Worm (Caenorhabditis elegans): Measurements from ENCODE around the gene dgk-1.

The dgk-1 gene

ce11 chrX:1005026-1005425, 13.8 kb upstream of the dgk-1 start:
- TF ChIP-seq W03F9.2 (tag; optimal IDR thresholded peaks at IDR 0.05) (no peak), him-1 (tag; optimal IDR thresholded peaks at IDR 0.05) (no peak), dao-5 (tag; optimal IDR thresholded peaks at IDR 0.05) (no peak)

- TF ChIP-seq W03F9.2 (tag; optimal IDR thresholded peaks at IDR 0.05) (no peak), him-1 (tag; optimal IDR thresholded peaks at IDR 0.05) (no peak)
These were observed 12.8 kb upstream of the dgk-1 start, which contains the start of gene cutl-21 for ce11 chrX:1004037-1004436. Gene cutl-21 (plus strand): TSS chrX:1004337.

- TF ChIP-seq dao-5 (tag; optimal IDR thresholded peaks at IDR 0.05) (no peak), W03F9.2 (tag; optimal IDR thresholded peaks at IDR 0.05) (no peak), him-1 (tag; optimal IDR thresholded peaks at IDR 0.05) (no peak)
These were observed 3.4 kb upstream of the dgk-1 start for ce11 chrX:994678-995077.

- TF ChIP-seq dao-5 (tag; optimal IDR thresholded peaks at IDR 0.05) (no peak), him-1 (tag; optimal IDR thresholded peaks at IDR 0.05) (peak; percentile 79), W03F9.2 (tag; optimal IDR thresholded peaks at IDR 0.05) (no peak)
These were observed 1.6 kb upstream of the dgk-1 start for ce11 chrX:992650-993403.

ce11 chrX:986463-986862, 4.8 kb downstream of the dgk-1 start:
- TF ChIP-seq W03F9.2 (tag; optimal IDR thresholded peaks at IDR 0.05): no peak
- no peak for TF ChIP-seq him-1 (tag; optimal IDR thresholded peaks at IDR 0.05)
- TF ChIP-seq dao-5 (tag; optimal IDR thresholded peaks at IDR 0.05): no peak

ce11 chrX:982598-982997, 8.7 kb downstream of the dgk-1 start:
- TF ChIP-seq him-1 (tag; optimal IDR thresholded peaks at IDR 0.05) (no peak), dao-5 (tag; optimal IDR thresholded peaks at IDR 0.05) (no peak), W03F9.2 (tag; optimal IDR thresholded peaks at IDR 0.05) (no peak)

- no peak for TF ChIP-seq W03F9.2 (tag; optimal IDR thresholded peaks at IDR 0.05)
- TF ChIP-seq dao-5 (tag; optimal IDR thresholded peaks at IDR 0.05): no peak
These were observed 10.8 kb downstream of the dgk-1 start, which contains the start of gene C44C1.1 for ce11 chrX:980252-981009. Gene C44C1.1 (plus strand): TSS chrX:980776.

- TF ChIP-seq W03F9.2 (tag; optimal IDR thresholded peaks at IDR 0.05) (no peak), him-1 (tag; optimal IDR thresholded peaks at IDR 0.05) (no peak), dao-5 (tag; optimal IDR thresholded peaks at IDR 0.05) (no peak)
These were observed 13.1 kb downstream of the dgk-1 start, which contains the start of gene abhd-3.2 for ce11 chrX:977958-978686. Gene abhd-3.2 (minus strand): TSS chrX:978008.

- no peak for TF ChIP-seq W03F9.2 (tag; optimal IDR thresholded peaks at IDR 0.05)
- TF ChIP-seq him-1 (tag; optimal IDR thresholded peaks at IDR 0.05): no peak
- no peak for TF ChIP-seq dao-5 (tag; optimal IDR thresholded peaks at IDR 0.05)
These were observed 16.1 kb downstream of the dgk-1 start for ce11 chrX:975236-975535.

- TF ChIP-seq dao-5 (tag; optimal IDR thresholded peaks at IDR 0.05) (no peak), W03F9.2 (tag; optimal IDR thresholded peaks at IDR 0.05) (peak; percentile 41)
These were observed 16.6 kb downstream of the dgk-1 start, which contains the start of gene vps-45 for ce11 chrX:974499-975235. Gene vps-45 (minus strand): TSS chrX:974848.

ce11 chrX:970072-970471, 21.2 kb downstream of the dgk-1 start, which contains the start of gene C44C1.6:
Gene C44C1.6 (minus strand): TSS chrX:970270.
- no peak for TF ChIP-seq W03F9.2 (tag; optimal IDR thresholded peaks at IDR 0.05)

- TF ChIP-seq W03F9.2 (tag; optimal IDR thresholded peaks at IDR 0.05) (no peak), him-1 (tag; optimal IDR thresholded peaks at IDR 0.05) (no peak), dao-5 (tag; optimal IDR thresholded peaks at IDR 0.05) (no peak)
These were observed 28.1 kb downstream of the dgk-1 start, which contains the start of gene ncs-1 for ce11 chrX:963171-963570. Gene ncs-1 (minus strand): TSS chrX:963271.

ce11 chrX:960139-960538, 31.1 kb downstream of the dgk-1 start:
- TF ChIP-seq W03F9.2 (tag; optimal IDR thresholded peaks at IDR 0.05): no peak
- TF ChIP-seq dao-5 (tag; optimal IDR thresholded peaks at IDR 0.05): no peak
- TF ChIP-seq him-1 (tag; optimal IDR thresholded peaks at IDR 0.05): no peak
